Worm (Caenorhabditis elegans) whole organism, L2 larva: Measurements from ENCODE around the gene T01D1.7.

ENCODE experiments used
- ama-1 ChIP-seq: fragments of 150-350 bp; optimal IDR thresholded peaks from 2 replicates; lab custom pipeline; 2018; ENCODE audit warnings: inconsistent platforms
- lin-13 ChIP-seq: fragments of 150-350 bp; optimal IDR thresholded peaks from 2 replicates; lab custom pipeline; 2014; ENCODE audit warnings: missing biosample characterization, missing genetic modification reagents, missing genetic modification characterization
- mdl-1 ChIP-seq, 2 experiments: fragments of 150-350 bp in 1 of 2; sonication (generic microtip) in 1 of 2; optimal IDR thresholded peaks; 2 replicates each; lab custom pipeline; 2017; ENCODE audit warnings: missing biosample characterization in 2 of 2, missing genetic modification characterization in 2 of 2
- unc-62 ChIP-seq: fragments of 150-350 bp; optimal IDR thresholded peaks from 2 replicates; lab custom pipeline; 2014; ENCODE audit warnings: missing biosample characterization, missing genetic modification reagents, missing genetic modification characterization
- ztf-4 ChIP-seq: fragments of 150-350 bp; optimal IDR thresholded peaks from 2 replicates; lab custom pipeline; 2014; ENCODE audit warnings: missing biosample characterization, missing genetic modification characterization

ce11 chrII:163229-163628 is 10.3 kb downstream of the T01D1.7 start:
- TF ChIP-seq unc-62 (GFP tag; lab: Kevin White, UChicago) (no peak), ama-1 (no peak), mdl-1 (tag; optimal IDR thresholded peaks at IDR 0.05; lab: Kevin White, UChicago) (no peak), ztf-4 (tag; lab: Kevin White, UChicago) (no peak), lin-13 (no peak)
